Fruit fly (Drosophila melanogaster): ENCODE measurements around the gene S6KL.

Gene S6KL

dm6 chrX:18789353-18790210 lies 1.3 kb downstream of the S6KL start:
- TF ChIP-seq OdsH (GFP tag; optimal IDR thresholded peaks at IDR 0.05), result peak; percentile 42
- TF ChIP-seq Dfd (GFP tag; optimal IDR thresholded peaks at IDR 0.05), result no peak
- TF ChIP-seq woc (GFP tag; optimal IDR thresholded peaks at IDR 0.05), result peak; percentile 59
- peak; percentile 43 for TF ChIP-seq Sp1 (GFP tag; optimal IDR thresholded peaks at IDR 0.05)
- peak; percentile 59 for TF ChIP-seq br (GFP tag; optimal IDR thresholded peaks at IDR 0.05)
- peak; percentile 68 for TF ChIP-seq fru (GFP tag; optimal IDR thresholded peaks at IDR 0.05)
- peak; percentile 55 for TF ChIP-seq ey (GFP tag; optimal IDR thresholded peaks at IDR 0.05)
- TF ChIP-seq Jra (GFP tag; optimal IDR thresholded peaks at IDR 0.05), result peak; percentile 29
- TF ChIP-seq GATAd (GFP tag; optimal IDR thresholded peaks at IDR 0.05), result no peak
- TF ChIP-seq N (GFP tag; optimal IDR thresholded peaks at IDR 0.05), result no peak
- peak in 1 of 2 experiments; percentile 29 for TF ChIP-seq foxo (GFP tag; optimal IDR thresholded peaks at IDR 0.05)
- peak; percentile 12 for TF ChIP-seq dmrt93B (GFP tag; optimal IDR thresholded peaks at IDR 0.05)
- no peak for TF ChIP-seq Hr78 (GFP tag; optimal IDR thresholded peaks at IDR 0.05)
- TF ChIP-seq psq (GFP tag; optimal IDR thresholded peaks at IDR 0.05), result peak; percentile 53
- peak; percentile 52 for TF ChIP-seq sv (GFP tag; optimal IDR thresholded peaks at IDR 0.05)
- peak; percentile 27 for TF ChIP-seq Hnf4 (GFP tag; optimal IDR thresholded peaks at IDR 0.05)
- TF ChIP-seq sage (GFP tag; optimal IDR thresholded peaks at IDR 0.05), result no peak
- no peak for TF ChIP-seq CG32264 (GFP tag; optimal IDR thresholded peaks at IDR 0.05)
- no peak for TF ChIP-seq Rel (GFP tag; optimal IDR thresholded peaks at IDR 0.05)
- peak; percentile 13 for TF ChIP-seq Rel (tag; optimal IDR thresholded peaks at IDR 0.05)
- TF ChIP-seq h (GFP tag; optimal IDR thresholded peaks at IDR 0.05), result peak; percentile 27
- peak; percentile 50 for TF ChIP-seq rgr (GFP tag; optimal IDR thresholded peaks at IDR 0.05)
- peak; percentile 14 for TF ChIP-seq HLH106 (tag; optimal IDR thresholded peaks at IDR 0.05)

DNA sequence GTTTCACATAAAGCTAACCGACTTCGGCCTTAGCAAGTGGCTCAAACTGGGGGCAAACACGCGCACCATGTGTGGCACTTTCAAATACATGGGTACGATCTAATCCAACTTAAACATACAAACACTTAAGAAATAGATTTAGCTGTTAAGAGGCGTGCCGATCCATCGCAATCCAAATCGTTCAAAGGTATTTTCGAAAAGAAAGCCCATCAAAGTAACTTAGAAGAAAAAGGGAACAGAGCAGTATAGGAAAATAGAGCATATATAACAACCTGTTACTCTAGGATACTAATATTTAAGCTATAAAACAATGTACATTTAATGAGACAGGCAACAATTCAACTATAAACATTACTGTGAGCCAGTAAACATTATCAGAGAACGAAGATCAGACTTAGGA lies 3.1 kb downstream of the S6KL start, which contains the start of gene Atg101:
TSS of gene Atg101 (plus strand) at position 301 of the 400 bp plus-strand sequence.
- TF ChIP-seq h (GFP tag; optimal IDR thresholded peaks at IDR 0.05) (no peak), tai (GFP tag; optimal IDR thresholded peaks at IDR 0.05) (no peak), Hnf4 (GFP tag; optimal IDR thresholded peaks at IDR 0.05) (no peak), Dif (GFP tag; optimal IDR thresholded peaks at IDR 0.05; ENCODE audit: partially characterized antibody) (no peak), Abd-B (GFP tag; optimal IDR thresholded peaks at IDR 0.05) (no peak), Hr83 (GFP tag; optimal IDR thresholded peaks at IDR 0.05; ENCODE audit: poor library complexity, severe bottlenecking) (no peak), fru (GFP tag; optimal IDR thresholded peaks at IDR 0.05) (no peak), Hr78 (GFP tag; optimal IDR thresholded peaks at IDR 0.05) (no peak), dmrt93B (GFP tag; optimal IDR thresholded peaks at IDR 0.05) (no peak), woc (GFP tag; optimal IDR thresholded peaks at IDR 0.05) (no peak), Vsx2 (GFP tag; optimal IDR thresholded peaks at IDR 0.05; ENCODE audit: partially characterized antibody) (no peak), Dfd (GFP tag; optimal IDR thresholded peaks at IDR 0.05) (no peak), sage (GFP tag; optimal IDR thresholded peaks at IDR 0.05) (no peak), Mio (GFP tag; optimal IDR thresholded peaks at IDR 0.05) (no peak), N (GFP tag; optimal IDR thresholded peaks at IDR 0.05) (no peak), usp (GFP tag; optimal IDR thresholded peaks at IDR 0.05) (no peak), CG9705 (GFP tag; optimal IDR thresholded peaks at IDR 0.05) (no peak), ey (GFP tag; optimal IDR thresholded peaks at IDR 0.05) (no peak)

- TF ChIP-seq N (GFP tag; optimal IDR thresholded peaks at IDR 0.05), result no peak
- no peak for TF ChIP-seq br (GFP tag; optimal IDR thresholded peaks at IDR 0.05)
- TF ChIP-seq GATAd (GFP tag; optimal IDR thresholded peaks at IDR 0.05), result no peak
- no peak for TF ChIP-seq h (GFP tag; optimal IDR thresholded peaks at IDR 0.05)
- no peak for TF ChIP-seq usp (GFP tag; optimal IDR thresholded peaks at IDR 0.05)
- no peak for TF ChIP-seq Vsx2 (GFP tag; optimal IDR thresholded peaks at IDR 0.05; ENCODE audit: partially characterized antibody)
- no peak for TF ChIP-seq woc (GFP tag; optimal IDR thresholded peaks at IDR 0.05)
- TF ChIP-seq Rel (GFP tag; optimal IDR thresholded peaks at IDR 0.05), result no peak
- TF ChIP-seq Rel (tag; optimal IDR thresholded peaks at IDR 0.05), result no peak
- TF ChIP-seq Myc (optimal IDR thresholded peaks at IDR 0.05), result no peak
- no peak for TF ChIP-seq Hr78 (GFP tag; optimal IDR thresholded peaks at IDR 0.05)
- no peak for TF ChIP-seq Mio (GFP tag; optimal IDR thresholded peaks at IDR 0.05)
- TF ChIP-seq sage (GFP tag; optimal IDR thresholded peaks at IDR 0.05), result no peak
- TF ChIP-seq pan (optimal IDR thresholded peaks at IDR 0.05), result no peak
- TF ChIP-seq HLH106 (tag; optimal IDR thresholded peaks at IDR 0.05), result no peak
- TF ChIP-seq rgr (GFP tag; optimal IDR thresholded peaks at IDR 0.05), result no peak
Measured at dm6 chrX:18797567-18797966, 9.3 kb downstream of the S6KL start, which contains the start of gene bnb. TSS of gene bnb (minus strand) at chrX:18797687.
